Worm (Caenorhabditis elegans) whole organism, late embryonic: ENCODE results near the gene cor-1.
A peak's percentile ranks its signal among the peaks of the same experiment; 100 is the strongest.
"Not testable (repeated sequence)": the region's sequence is repeated elsewhere in the genome, so short reads cannot be mapped to it uniquely, and the experiment has no call there.

Experiments used
- C08G9.2 ChIP-seq: sonication (generic microtip); optimal IDR thresholded peaks from 2 replicates; lab custom pipeline; 2016; ENCODE audit warnings: mild to moderate bottlenecking, missing genetic modification characterization, moderate library complexity, missing compliant biosample characterization
- C38D4.7 ChIP-seq: fragments of 200-800 bp; sonication (Bioruptor generic); optimal IDR thresholded peaks from 2 replicates; lab custom pipeline; 2018; ENCODE audit warnings: mild to moderate bottlenecking, missing genetic modification characterization, moderate library complexity, missing compliant biosample characterization
- F13H6.1 ChIP-seq: sonication (generic microtip); optimal IDR thresholded peaks from 2 replicates; lab custom pipeline; 2016; ENCODE audit warnings: missing genetic modification characterization, missing compliant biosample characterization
- K02D7.2 ChIP-seq: sonication (generic microtip); optimal IDR thresholded peaks from 2 replicates; lab custom pipeline; 2017; ENCODE audit warnings: mild to moderate bottlenecking, missing genetic modification characterization, missing compliant biosample characterization
- K09A11.1 ChIP-seq: sonication (generic microtip); optimal IDR thresholded peaks from 2 replicates; lab custom pipeline; 2017; ENCODE audit warnings: antibody characterized with exemption, mild to moderate bottlenecking, missing genetic modification characterization, missing compliant biosample characterization; ENCODE audit not compliant: insufficient read depth
- ahr-1 ChIP-seq: sonication (generic microtip); optimal IDR thresholded peaks from 2 replicates; lab custom pipeline; 2016; ENCODE audit warnings: missing genetic modification characterization, missing compliant biosample characterization
- ceh-18 ChIP-seq: sonication (generic microtip); optimal IDR thresholded peaks from 2 replicates; lab custom pipeline; 2016; ENCODE audit warnings: missing genetic modification characterization, missing compliant biosample characterization
- ceh-19 ChIP-seq: fragments of 200-800 bp; sonication (Bioruptor generic); optimal IDR thresholded peaks from 2 replicates; lab custom pipeline; 2018; ENCODE audit warnings: mild to moderate bottlenecking, missing genetic modification characterization, missing compliant biosample characterization
- ceh-34 ChIP-seq: sonication (generic microtip); optimal IDR thresholded peaks from 2 replicates; lab custom pipeline; 2016; ENCODE audit warnings: mild to moderate bottlenecking, missing genetic modification characterization, missing compliant biosample characterization
- ceh-45 ChIP-seq: fragments of 200-800 bp; sonication (Bioruptor generic); IDR thresholded peaks from 2 replicates; pipeline ENCODE4 v1.3.6; 2022; ENCODE audit warnings: missing genetic modification reagents, missing genetic modification characterization, missing compliant biosample characterization
- ceh-6 ChIP-seq: fragments of 200-800 bp; sonication (Bioruptor generic); optimal IDR thresholded peaks from 2 replicates; lab custom pipeline; 2018; ENCODE audit warnings: mild to moderate bottlenecking, missing genetic modification characterization, missing compliant biosample characterization
- ceh-9 ChIP-seq: sonication (generic microtip); optimal IDR thresholded peaks from 2 replicates; lab custom pipeline; 2016; ENCODE audit warnings: mild to moderate bottlenecking, missing genetic modification characterization, inconsistent platforms, missing compliant biosample characterization
- dve-1 ChIP-seq: sonication (generic microtip); optimal IDR thresholded peaks from 2 replicates; lab custom pipeline; 2017; ENCODE audit warnings: antibody characterized with exemption, mild to moderate bottlenecking, missing genetic modification characterization, missing compliant biosample characterization
- elt-2 ChIP-seq: sonication (generic microtip); optimal IDR thresholded peaks from 2 replicates; lab custom pipeline; 2016; ENCODE audit warnings: missing genetic modification reagents, missing genetic modification characterization, missing compliant biosample characterization
- eyg-1 ChIP-seq: sonication (generic microtip); optimal IDR thresholded peaks from 2 replicates; lab custom pipeline; 2016; ENCODE audit warnings: missing genotype, missing genetic modification characterization, missing compliant biosample characterization
- fkh-10 ChIP-seq: fragments of 150-350 bp; optimal IDR thresholded peaks from 2 replicates; lab custom pipeline; 2014; ENCODE audit warnings: missing biosample characterization, missing genetic modification reagents, missing genetic modification characterization
- fkh-6 ChIP-seq: sonication (generic microtip); optimal IDR thresholded peaks from 2 replicates; lab custom pipeline; 2016; ENCODE audit warnings: missing genetic modification characterization, missing compliant biosample characterization
- gmeb-2 ChIP-seq: sonication (generic microtip); optimal IDR thresholded peaks from 2 replicates; lab custom pipeline; 2016; ENCODE audit warnings: missing genetic modification characterization, inconsistent platforms, missing compliant biosample characterization
- hlh-15 ChIP-seq: sonication (generic microtip); optimal IDR thresholded peaks from 2 replicates; lab custom pipeline; 2016; ENCODE audit warnings: missing genetic modification characterization, missing compliant biosample characterization
- hlh-6 ChIP-seq: sonication (generic microtip); optimal IDR thresholded peaks from 2 replicates; lab custom pipeline; 2016; ENCODE audit warnings: missing genotype, missing genetic modification characterization, missing compliant biosample characterization
- lim-6 ChIP-seq: sonication (generic microtip); optimal IDR thresholded peaks from 2 replicates; lab custom pipeline; 2016; ENCODE audit warnings: missing genetic modification characterization, missing compliant biosample characterization
- lin-11 ChIP-seq: fragments of 200-800 bp; sonication (Bioruptor generic); optimal IDR thresholded peaks from 2 replicates; lab custom pipeline; 2018; ENCODE audit warnings: mild to moderate bottlenecking, missing genetic modification characterization, missing compliant biosample characterization
- madf-2 ChIP-seq: sonication (generic microtip); optimal IDR thresholded peaks from 2 replicates; lab custom pipeline; 2017; ENCODE audit warnings: missing genetic modification characterization, missing compliant biosample characterization
- mec-3 ChIP-seq: sonication (generic microtip); optimal IDR thresholded peaks from 2 replicates; lab custom pipeline; 2016; ENCODE audit warnings: borderline replicate concordance, missing genetic modification characterization, missing compliant biosample characterization
- nfya-1 ChIP-seq: sonication (generic microtip); optimal IDR thresholded peaks from 2 replicates; lab custom pipeline; 2017; ENCODE audit warnings: missing genetic modification characterization, mild to moderate bottlenecking, missing compliant biosample characterization, antibody characterized with exemption, moderate library complexity
- nhr-232 ChIP-seq: sonication (generic microtip); optimal IDR thresholded peaks from 2 replicates; lab custom pipeline; 2016; ENCODE audit warnings: missing genetic modification characterization, missing compliant biosample characterization
- npax-4 ChIP-seq: sonication (generic microtip); optimal IDR thresholded peaks from 2 replicates; lab custom pipeline; 2016; ENCODE audit warnings: missing genetic modification characterization, missing compliant biosample characterization
- pag-3 ChIP-seq: sonication (generic microtip); optimal IDR thresholded peaks from 2 replicates; lab custom pipeline; 2016; ENCODE audit warnings: missing compliant biosample characterization, missing genetic modification characterization, borderline replicate concordance
- pax-1 ChIP-seq: fragments of 150-350 bp; optimal IDR thresholded peaks from 2 replicates; lab custom pipeline; 2014; ENCODE audit warnings: missing biosample characterization, missing genetic modification characterization
- pha-4 ChIP-seq: fragments of 150-350 bp; optimal IDR thresholded peaks from 2 replicates; lab custom pipeline; 2018; ENCODE audit warnings: missing biosample characterization, missing genetic modification reagents, missing genetic modification characterization
- pros-1 ChIP-seq: fragments of 150-350 bp; optimal IDR thresholded peaks from 2 replicates; lab custom pipeline; 2014; ENCODE audit warnings: missing biosample characterization, missing genetic modification reagents, missing genetic modification characterization
- ref-2 ChIP-seq: sonication (generic microtip); optimal IDR thresholded peaks from 2 replicates; lab custom pipeline; 2016; ENCODE audit warnings: missing genetic modification characterization, missing compliant biosample characterization
- rnt-1 ChIP-seq: sonication (generic microtip); optimal IDR thresholded peaks from 2 replicates; lab custom pipeline; 2016; ENCODE audit warnings: missing genetic modification characterization, missing compliant biosample characterization
- sdc-2 ChIP-seq: sonication (generic microtip); optimal IDR thresholded peaks from 2 replicates; lab custom pipeline; 2016; ENCODE audit warnings: missing genotype, missing genetic modification characterization, missing compliant biosample characterization
- sox-2 ChIP-seq: fragments of 200-800 bp; sonication (Bioruptor generic); IDR thresholded peaks from 2 replicates; pipeline ENCODE4 v1.3.6; 2022; ENCODE audit warnings: missing genetic modification reagents, missing genetic modification characterization, missing compliant biosample characterization
- sox-4 ChIP-seq: sonication (generic microtip); optimal IDR thresholded peaks from 2 replicates; lab custom pipeline; 2017; ENCODE audit warnings: mild to moderate bottlenecking, missing genetic modification characterization, inconsistent platforms, missing compliant biosample characterization
- tbx-2 ChIP-seq: sonication (generic microtip); optimal IDR thresholded peaks from 2 replicates; lab custom pipeline; 2016; ENCODE audit warnings: missing genetic modification characterization, missing compliant biosample characterization
- tbx-7 ChIP-seq: sonication (generic microtip); optimal IDR thresholded peaks from 2 replicates; lab custom pipeline; 2016; ENCODE audit warnings: missing genotype, missing genetic modification characterization, missing compliant biosample characterization
- ttx-3 ChIP-seq: sonication (generic microtip); optimal IDR thresholded peaks from 2 replicates; lab custom pipeline; 2016; ENCODE audit warnings: missing genetic modification reagents, missing genetic modification characterization, missing compliant biosample characterization
- unc-42 ChIP-seq: sonication (generic microtip); optimal IDR thresholded peaks from 2 replicates; lab custom pipeline; 2016; ENCODE audit warnings: missing genotype, missing genetic modification characterization, missing compliant biosample characterization
- unc-55 ChIP-seq: sonication (generic microtip); optimal IDR thresholded peaks from 2 replicates; lab custom pipeline; 2017; ENCODE audit warnings: missing biosample characterization, missing genetic modification reagents, missing genetic modification characterization
- zip-5 ChIP-seq: sonication (generic microtip); optimal IDR thresholded peaks from 2 replicates; lab custom pipeline; 2016; ENCODE audit warnings: missing genetic modification characterization, missing compliant biosample characterization
- ztf-16 ChIP-seq: sonication (generic microtip); optimal IDR thresholded peaks from 2 replicates; lab custom pipeline; 2017; ENCODE audit warnings: missing genetic modification characterization, missing compliant biosample characterization

Gene cor-1

DNA sequence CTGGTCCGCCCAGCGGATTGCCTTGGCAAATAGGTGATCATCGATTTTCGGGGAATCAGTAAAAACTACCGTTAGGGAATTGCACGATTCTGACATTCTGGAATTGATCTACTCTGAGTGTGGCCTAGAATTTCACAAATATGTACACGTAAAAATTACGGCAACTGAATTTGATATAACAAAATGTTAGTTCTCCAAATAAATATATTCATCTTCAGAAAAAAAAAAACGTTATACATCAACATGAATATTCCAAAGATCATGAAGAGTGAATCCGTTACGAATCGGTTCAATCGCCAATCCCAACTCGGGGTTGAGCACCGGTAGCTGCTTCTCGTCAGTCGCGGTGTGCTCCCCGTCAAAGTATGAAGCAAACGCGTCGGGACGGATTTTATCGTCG, 9.7 kb downstream of the cor-1 start, which contains the start of gene rip-1:
Gene rip-1, minus strand, starts transcription at position 101 of the 400 bp plus-strand sequence.
- no peak for TF ChIP-seq npax-4 (tag; lab: Kevin White, UChicago)

- TF ChIP-seq unc-42 (no peak), fkh-6 (tag; lab: Kevin White, UChicago) (no peak), K02D7.2 (no peak), ceh-34 (tag; lab: Kevin White, UChicago) (no peak), unc-55 (GFP tag; lab: Kevin White, UChicago) (no peak), dve-1 (tag; lab: Kevin White, UChicago) (no peak)
Measured at ce11 chrIII:10261256-10261655, 12.3 kb downstream of the cor-1 start.

- TF ChIP-seq sdc-2 (tag; lab: Kevin White, UChicago) (no peak), pros-1 (tag; lab: Kevin White, UChicago) (no peak), mec-3 (tag; lab: Kevin White, UChicago) (no peak), lim-6 (no peak), eyg-1 (tag; lab: Kevin White, UChicago) (no peak), ttx-3 (tag; lab: Kevin White, UChicago) (no peak), ztf-16 (no peak), tbx-2 (tag; lab: Kevin White, UChicago) (no peak), pax-1 (no peak), ref-2 (no peak)
Measured at ce11 chrIII:10261682-10262081, 12.8 kb downstream of the cor-1 start, which contains the start of gene bbs-5. Gene bbs-5, minus strand, starts transcription at chrIII:10261782.

DNA sequence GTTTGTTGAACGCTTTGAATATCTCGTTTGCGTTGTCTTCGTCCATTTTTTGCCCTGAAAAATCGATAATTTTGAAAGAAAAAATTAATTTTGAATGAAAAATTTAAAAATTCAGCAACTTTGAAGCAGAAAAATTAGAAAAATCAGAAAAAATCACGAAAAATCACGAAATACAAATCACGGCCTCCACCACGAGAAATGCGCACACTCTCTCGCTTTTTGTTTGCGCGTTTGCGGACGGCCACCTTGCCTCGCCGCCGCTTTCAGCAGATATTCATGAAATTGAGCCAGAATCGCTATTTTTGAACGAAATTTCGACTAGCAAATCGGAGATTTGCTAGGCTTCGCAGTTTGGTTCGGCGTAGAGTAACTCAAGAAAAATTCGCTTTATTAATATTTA, 17.9 kb downstream of the cor-1 start, which contains the start of gene inpp-4B:
Gene inpp-4B, minus strand, starts transcription at position 54 of the 400 bp plus-strand sequence.
- not testable (repeated sequence) for TF ChIP-seq ztf-16; nhr-232 (tag; lab: Kevin White, UChicago); pha-4

DNA sequence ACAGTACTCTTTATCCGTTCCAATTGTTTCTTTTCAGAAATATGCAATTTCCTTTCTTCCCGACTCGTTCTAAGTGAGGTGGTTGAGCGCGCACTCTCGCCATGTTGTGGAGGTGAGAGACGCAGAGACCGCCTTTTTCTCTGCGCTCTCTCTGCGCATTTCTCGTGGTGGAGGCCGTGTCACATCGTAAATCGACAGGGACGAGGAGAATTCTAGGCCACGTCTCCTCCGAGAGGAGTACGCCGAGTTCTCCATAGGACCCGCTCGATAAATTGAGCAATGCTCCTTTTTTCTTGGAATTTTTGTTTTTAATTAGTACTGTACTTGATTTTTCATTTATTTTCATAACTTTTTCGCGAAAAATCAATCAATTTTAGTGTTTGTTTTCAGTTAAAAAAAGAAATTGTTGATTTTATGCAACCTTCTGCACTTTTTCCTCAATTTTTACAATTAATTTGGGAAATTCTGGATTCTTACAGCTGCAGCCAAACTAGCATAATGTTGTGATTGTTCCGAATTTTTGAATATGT, 21.9 kb downstream of the cor-1 start, which contains the start of gene cnk-1:
Gene cnk-1, plus strand, starts transcription at position 480 of the 530 bp plus-strand sequence.
- TF ChIP-seq fkh-6 (tag; lab: Kevin White, UChicago) (peak; percentile 31), lim-6 (peak; percentile 39), ceh-18 (peak; percentile 55), lin-11 (tag; lab: Kevin White, UChicago) (no peak), pag-3 (tag; lab: Kevin White, UChicago) (no peak), pros-1 (tag; lab: Kevin White, UChicago) (no peak), C08G9.2 (tag; lab: Kevin White, UChicago) (peak; percentile 90), hlh-15 (tag; lab: Kevin White, UChicago) (no peak), tbx-7 (tag; lab: Kevin White, UChicago) (peak; percentile 72), ceh-6 (GFP tag; lab: Kevin White, UChicago) (no peak), pax-1 (no peak), unc-55 (GFP tag; lab: Kevin White, UChicago) (no peak), fkh-10 (no peak), hlh-6 (tag; lab: Kevin White, UChicago) (peak; percentile 44), zip-5 (tag; lab: Kevin White, UChicago) (peak; percentile 30), ceh-19 (no peak), ceh-9 (tag; lab: Kevin White, UChicago) (no peak), unc-42 (peak; percentile 34), gmeb-2 (tag; lab: Kevin White, UChicago) (no peak), ahr-1 (tag; lab: Kevin White, UChicago) (no peak), C38D4.7 (GFP tag; lab: Kevin White, UChicago) (no peak), sox-4 (no peak), sox-2 (GFP tag; lab: Robert Waterston, UW) (peak; percentile 41), elt-2 (peak; percentile 26), ceh-45 (peak; percentile 67; the same call in 1 of the 2 replicates), madf-2 (tag; lab: Kevin White, UChicago) (no peak), rnt-1 (peak; percentile 51), nfya-1 (tag; lab: Kevin White, UChicago) (no peak), F13H6.1 (tag; lab: Kevin White, UChicago) (peak; percentile 28), K09A11.1 (no peak), tbx-2 (tag; lab: Kevin White, UChicago) (peak; percentile 84), ref-2 (peak; percentile 42)
